Worm (Caenorhabditis elegans) whole organism, L1 larva: ENCODE results near the gene Y38E10A.9.
"Not testable (repeated sequence)": the region's sequence is repeated elsewhere in the genome, so short reads cannot be mapped to it uniquely, and the experiment has no call there.

Experiments used
- C04F5.9 ChIP-seq: sonication (generic microtip); optimal IDR thresholded peaks from 2 replicates; lab custom pipeline; 2016; ENCODE audit warnings: missing genetic modification characterization, missing compliant biosample characterization
- C34B4.2 ChIP-seq: sonication (generic microtip); optimal IDR thresholded peaks from 2 replicates; lab custom pipeline; 2017; ENCODE audit warnings: mild to moderate bottlenecking, missing genetic modification characterization, missing compliant biosample characterization
- aha-1 ChIP-seq: fragments of 150-350 bp; optimal IDR thresholded peaks from 2 replicates; lab custom pipeline; 2014; ENCODE audit warnings: missing biosample characterization, missing genetic modification characterization
- aly-2 ChIP-seq: fragments of 150-350 bp; optimal IDR thresholded peaks from 2 replicates; lab custom pipeline; 2014; ENCODE audit warnings: missing biosample characterization, missing genetic modification characterization
- blmp-1 ChIP-seq: fragments of 150-350 bp; optimal IDR thresholded peaks from 2 replicates; lab custom pipeline; 2014; ENCODE audit warnings: missing biosample characterization, missing genetic modification characterization
- ceh-90 ChIP-seq: sonication (generic microtip); optimal IDR thresholded peaks from 2 replicates; lab custom pipeline; 2016; ENCODE audit warnings: missing genetic modification characterization, missing compliant biosample characterization
- ces-1 ChIP-seq: fragments of 150-350 bp; optimal IDR thresholded peaks from 2 replicates; lab custom pipeline; 2014; ENCODE audit warnings: missing biosample characterization, missing genetic modification reagents, missing genetic modification characterization
- dpl-1 ChIP-seq, 3 experiments: fragments of 150-350 bp in 2 of 3; sonication (generic microtip) in 1 of 3; optimal IDR thresholded peaks; 2 replicates each; lab custom pipeline; 2014 to 2017; ENCODE audit warnings: missing biosample characterization in 3 of 3, missing genetic modification characterization in 3 of 3, missing genetic modification reagents in 3 of 3
- efl-1 ChIP-seq, 4 experiments: fragments of 150-350 bp; optimal IDR thresholded peaks in 3 of 4; peaks in 1 of 4; 1 replicate in 1 of 4; 2 replicates in 3 of 4; lab custom pipeline; 2014; ENCODE audit warnings: missing biosample characterization in 2 of 4, missing genetic modification characterization in 2 of 4, missing genetic modification reagents in 2 of 4
- elt-3 ChIP-seq, 6 experiments: fragments of 150-350 bp in 1 of 6; sonication (generic microtip); optimal IDR thresholded peaks; 2 replicates each; lab custom pipeline; 2017 to 2018; ENCODE audit warnings: missing biosample characterization in 6 of 6, missing genetic modification characterization in 6 of 6, inconsistent platforms in 1 of 6
- fkh-4 ChIP-seq: sonication (generic microtip); optimal IDR thresholded peaks from 2 replicates; lab custom pipeline; 2016; ENCODE audit warnings: missing compliant biosample characterization, missing genetic modification characterization, borderline replicate concordance
- isw-1 ChIP-seq: fragments of 200-800 bp; sonication (Bioruptor generic); IDR thresholded peaks from 2 replicates; pipeline ENCODE4 v1.3.6; 2022; ENCODE audit warnings: missing genetic modification characterization, missing compliant biosample characterization
- lin-14 ChIP-seq: fragments of 200-800 bp; sonication (Bioruptor generic); optimal IDR thresholded peaks from 2 replicates; lab custom pipeline; 2018; ENCODE audit warnings: mild to moderate bottlenecking, missing genetic modification characterization, moderate library complexity, missing compliant biosample characterization
- lin-15B ChIP-seq: fragments of 150-350 bp; sonication (generic microtip); optimal IDR thresholded peaks from 3 replicates; lab custom pipeline; 2014; ENCODE audit warnings: missing biosample characterization, missing genetic modification characterization
- lin-35 ChIP-seq, 2 experiments: fragments of 150-350 bp; optimal IDR thresholded peaks; 2 replicates each; lab custom pipeline; 2014; ENCODE audit warnings: missing biosample characterization in 2 of 2, missing genetic modification characterization in 2 of 2, missing genetic modification reagents in 2 of 2
- lin-39 ChIP-seq: fragments of 150-350 bp; optimal IDR thresholded peaks from 2 replicates; lab custom pipeline; 2014; ENCODE audit warnings: missing biosample characterization, missing genetic modification reagents, missing genetic modification characterization
- lir-3 ChIP-seq: sonication (generic microtip); optimal IDR thresholded peaks from 2 replicates; lab custom pipeline; 2016; ENCODE audit warnings: mild to moderate bottlenecking, missing genetic modification characterization, moderate library complexity, missing compliant biosample characterization; ENCODE audit not compliant: poor library complexity
- mdl-1 ChIP-seq, 2 experiments: fragments of 150-350 bp; optimal IDR thresholded peaks; 2 replicates each; lab custom pipeline; 2014 to 2017; ENCODE audit warnings: missing biosample characterization in 2 of 2, missing genetic modification characterization in 2 of 2, inconsistent platforms in 1 of 2
- mef-2 ChIP-seq: fragments of 150-350 bp; optimal IDR thresholded peaks from 2 replicates; lab custom pipeline; 2014; ENCODE audit warnings: missing biosample characterization, missing genetic modification characterization
- nhr-12 ChIP-seq: sonication (generic microtip); optimal IDR thresholded peaks from 2 replicates; lab custom pipeline; 2017; ENCODE audit warnings: missing biosample characterization, missing genetic modification characterization
- nhr-19 ChIP-seq: fragments of 200-800 bp; sonication (Bioruptor generic); conservative IDR thresholded peaks from 2 replicates; pipeline ENCODE4 v1.3.6; 2022; ENCODE audit warnings: missing genetic modification characterization, missing compliant biosample characterization
- nhr-20 ChIP-seq: sonication (generic microtip); optimal IDR thresholded peaks from 2 replicates; lab custom pipeline; 2016; ENCODE audit warnings: mild to moderate bottlenecking, missing genetic modification characterization, missing compliant biosample characterization
- nhr-237 ChIP-seq: fragments of 150-350 bp; optimal IDR thresholded peaks from 2 replicates; lab custom pipeline; 2014; ENCODE audit warnings: missing biosample characterization, missing genetic modification characterization
- nhr-47 ChIP-seq: sonication (generic microtip); optimal IDR thresholded peaks from 2 replicates; lab custom pipeline; 2016; ENCODE audit warnings: mild to moderate bottlenecking, missing genetic modification characterization, moderate library complexity, missing compliant biosample characterization
- nhr-71 ChIP-seq: sonication (generic microtip); optimal IDR thresholded peaks from 2 replicates; lab custom pipeline; 2016; ENCODE audit warnings: mild to moderate bottlenecking, missing genetic modification characterization, moderate library complexity, missing compliant biosample characterization
- nhr-76 ChIP-seq: sonication (generic microtip); optimal IDR thresholded peaks from 2 replicates; lab custom pipeline; 2017; ENCODE audit warnings: missing biosample characterization, missing genetic modification characterization
- nhr-85 ChIP-seq: sonication (generic microtip); peaks from one replicate; lab custom pipeline; 2016; ENCODE audit warnings: missing genetic modification characterization, inconsistent platforms, missing compliant biosample characterization
- nhr-90 ChIP-seq: sonication (generic microtip); optimal IDR thresholded peaks from 2 replicates; lab custom pipeline; 2016; ENCODE audit warnings: mild to moderate bottlenecking, missing genetic modification characterization, missing compliant biosample characterization; ENCODE audit not compliant: poor library complexity
- pax-3 ChIP-seq: fragments of 200-800 bp; sonication (Bioruptor generic); optimal IDR thresholded peaks from 2 replicates; lab custom pipeline; 2018; ENCODE audit warnings: mild to moderate bottlenecking, missing genetic modification characterization, moderate library complexity, missing compliant biosample characterization
- rnt-1 ChIP-seq: sonication (generic microtip); optimal IDR thresholded peaks from 2 replicates; lab custom pipeline; 2016; ENCODE audit warnings: mild to moderate bottlenecking, missing genetic modification characterization, moderate library complexity, missing compliant biosample characterization
- snu-23 ChIP-seq: sonication (generic microtip); optimal IDR thresholded peaks from 2 replicates; lab custom pipeline; 2016; ENCODE audit warnings: missing genetic modification characterization, missing compliant biosample characterization
- sptf-1 ChIP-seq: fragments of 150-350 bp; optimal IDR thresholded peaks from 2 replicates; lab custom pipeline; 2014; ENCODE audit warnings: missing biosample characterization, missing genetic modification characterization
- tbx-2 ChIP-seq: sonication (generic microtip); optimal IDR thresholded peaks from 2 replicates; lab custom pipeline; 2016; ENCODE audit warnings: missing genetic modification characterization, missing compliant biosample characterization
- tlp-1 ChIP-seq: fragments of 150-350 bp; optimal IDR thresholded peaks from 2 replicates; lab custom pipeline; 2014; ENCODE audit warnings: missing biosample characterization, missing genetic modification characterization
- unc-130 ChIP-seq: fragments of 150-350 bp; optimal IDR thresholded peaks from 2 replicates; lab custom pipeline; 2017; ENCODE audit warnings: missing biosample characterization, missing genetic modification characterization, inconsistent platforms
- zip-4 ChIP-seq: fragments of 200-800 bp; sonication (Bioruptor generic); optimal IDR thresholded peaks from 2 replicates; lab custom pipeline; 2018; ENCODE audit warnings: mild to moderate bottlenecking, missing genetic modification characterization, moderate library complexity, missing compliant biosample characterization
- ztf-4 ChIP-seq: fragments of 150-350 bp; optimal IDR thresholded peaks from 2 replicates; lab custom pipeline; 2014; ENCODE audit warnings: missing biosample characterization, missing genetic modification characterization

The Y38E10A.9 gene

DNA sequence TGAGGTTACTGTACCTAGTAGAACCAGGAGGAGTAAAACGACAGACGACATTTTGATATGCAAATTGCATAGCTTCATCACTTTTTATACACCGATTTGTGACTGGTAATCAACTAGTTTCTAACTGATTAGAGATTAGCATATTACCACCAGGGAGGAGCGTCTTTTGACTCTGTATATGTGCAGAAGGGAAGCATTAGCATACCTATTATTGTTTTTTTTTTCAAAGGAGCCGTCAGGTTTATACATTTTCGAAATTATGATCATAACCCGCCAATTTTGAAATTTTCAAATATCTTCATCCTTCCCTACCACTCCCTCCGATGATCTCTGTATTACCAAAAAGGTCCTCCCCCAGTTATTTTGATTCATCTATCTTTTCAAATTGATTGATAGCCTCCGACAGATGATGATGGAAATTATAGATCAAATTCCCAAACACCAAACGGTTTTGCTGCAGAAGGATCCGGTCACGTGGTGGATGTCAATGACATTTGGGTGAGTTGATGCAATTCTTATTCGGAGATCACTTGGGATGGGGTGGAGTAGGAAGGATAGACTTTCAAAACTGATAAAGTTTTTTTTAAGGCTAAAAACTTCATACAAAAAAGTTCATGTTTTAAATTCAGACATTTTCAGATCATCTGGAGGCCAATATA, 13.3 kb downstream of the Y38E10A.9 start, which contains the start of gene nspe-8:
Gene nspe-8 (minus strand): TSS at position 51 of the 659 bp plus-strand sequence.
- TF ChIP-seq fkh-4 (tag; lab: Kevin White, UChicago) (no peak), snu-23 (peak; percentile 63), nhr-20 (tag; lab: Kevin White, UChicago) (peak; percentile 90), C04F5.9 (no peak), unc-130 (no peak), mdl-1 (tag; optimal IDR thresholded peaks at IDR 0.05; lab: Kevin White, UChicago) (peak in 1 of 2 experiments; percentile 15), lin-35 (GFP tag; optimal IDR thresholded peaks at IDR 0.05; lab: Kevin White, UChicago) (peak in 1 of 2 experiments; percentile 65), dpl-1 (GFP tag; optimal IDR thresholded peaks at IDR 0.05; lab: Kevin White, UChicago) (peak in 1 of 3 experiments; percentile 34), zip-4 (no peak), nhr-90 (tag; lab: Kevin White, UChicago) (peak; percentile 63), nhr-71 (peak; percentile 81), blmp-1 (peak; percentile 38), lir-3 (tag; lab: Kevin White, UChicago) (no peak), nhr-76 (tag; lab: Kevin White, UChicago) (no peak), nhr-237 (no peak), nhr-19 (GFP tag; lab: Robert Waterston, UW) (peak; percentile 44), nhr-12 (tag; lab: Kevin White, UChicago) (no peak), sptf-1 (tag; lab: Kevin White, UChicago) (no peak), rnt-1 (tag; lab: Kevin White, UChicago) (no peak), efl-1 (optimal IDR thresholded peaks at IDR 0.05; lab: Kevin White, UChicago) (no peak), efl-1 (GFP tag; optimal IDR thresholded peaks at IDR 0.05 in 1 of 2; lab: Kevin White, UChicago) (peak in 1 of 2 experiments; percentile 81), pax-3 (tag; lab: Kevin White, UChicago) (no peak), aly-2 (tag; lab: Kevin White, UChicago) (no peak), lin-39 (tag; lab: Kevin White, UChicago) (peak; percentile 24), tbx-2 (tag; lab: Kevin White, UChicago) (peak; percentile 77), mef-2 (tag; lab: Kevin White, UChicago) (no peak), ces-1 (GFP tag; lab: Kevin White, UChicago) (no peak), nhr-47 (tag; lab: Kevin White, UChicago) (peak; percentile 69), elt-3 (tag; optimal IDR thresholded peaks at IDR 0.05; lab: Kevin White, UChicago) (peak in 5 of 6 experiments; percentile 60 to 86 (median 75)), ceh-90 (tag; lab: Kevin White, UChicago) (no peak), nhr-85 (peak; percentile 97), lin-15B (no peak), lin-14 (GFP tag; lab: Kevin White, UChicago) (peak; percentile 70)

DNA sequence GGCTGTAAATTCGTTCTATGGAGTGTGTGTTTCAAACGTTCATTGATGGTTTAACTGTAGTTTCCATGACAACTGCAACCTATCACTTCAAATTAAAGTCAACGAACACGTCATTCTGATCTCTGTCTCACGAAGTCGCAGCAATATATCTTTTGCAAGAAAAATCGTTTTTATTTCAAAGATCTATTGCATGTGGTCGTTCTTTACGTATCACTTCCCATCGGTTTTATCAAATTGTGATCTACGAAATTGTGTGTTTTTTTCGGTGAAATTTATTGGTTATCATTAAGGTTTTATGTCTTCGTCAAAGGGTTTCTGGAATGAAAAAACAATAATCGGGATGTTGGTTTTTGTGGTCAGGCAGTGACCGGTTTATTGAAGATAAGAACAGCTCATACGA, 14.1 kb downstream of the Y38E10A.9 start:
- TF ChIP-seq C34B4.2 (no peak), tlp-1 (tag; lab: Kevin White, UChicago) (no peak), isw-1 (no peak), nhr-20 (tag; lab: Kevin White, UChicago) (peak; percentile 41), lin-35 (GFP tag; optimal IDR thresholded peaks at IDR 0.05; lab: Kevin White, UChicago) (peak in 1 of 2 experiments; percentile 22), elt-3 (tag; optimal IDR thresholded peaks at IDR 0.05; lab: Kevin White, UChicago) (peak in 2 of 6 experiments; percentile 3 to 58), nhr-85 (peak; percentile 50)

DNA sequence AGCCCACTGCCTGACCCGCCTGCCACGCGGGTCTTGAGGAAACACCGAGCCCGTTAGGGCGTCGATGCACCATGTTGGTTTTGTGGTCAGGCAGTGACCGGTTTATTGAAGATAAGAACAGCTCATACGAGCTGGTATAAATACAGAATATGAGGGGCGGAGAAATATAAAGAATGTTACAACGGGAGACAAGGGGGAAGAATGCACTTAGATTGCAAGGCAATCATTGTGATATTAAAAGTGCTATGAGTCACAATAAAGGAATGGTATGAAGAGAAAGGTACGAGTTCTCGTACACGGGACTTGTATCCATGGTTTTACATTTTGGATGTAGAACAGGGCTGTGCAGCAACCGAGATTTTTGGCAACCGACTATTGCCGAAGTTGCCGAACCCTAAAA, 15.7 kb downstream of the Y38E10A.9 start, which contains the start of gene Y38E10A.14:
Gene Y38E10A.14 (minus strand): TSS at position 101 of the 400 bp plus-strand sequence.
- TF ChIP-seq nhr-71; aha-1 (tag; lab: Kevin White, UChicago); ztf-4: not testable (repeated sequence)
